Worm (Caenorhabditis elegans): Measurements from ENCODE around the gene F17C8.7.

The F17C8.7 gene

ce11 chrIII:4756983-4757382 lies 21.4 kb downstream of the F17C8.7 start, which contains the start of gene fbxl-2 (continued):
- peak; percentile 92 for TF ChIP-seq ZK185.1 (tag; optimal IDR thresholded peaks at IDR 0.05; ENCODE audit: poor library complexity, severe bottlenecking)
- TF ChIP-seq ztf-6 (GFP tag; IDR thresholded peaks at IDR 0.05), result 0 out of 2 replicates have a peak, but pooled peaks have one; percentile 26
- TF ChIP-seq ztf-26 (tag; optimal IDR thresholded peaks at IDR 0.05), result peak; percentile 78
- peak; percentile 41 for TF ChIP-seq snpc-1.3 (tag; optimal IDR thresholded peaks at IDR 0.05; ENCODE audit: insufficient read depth)
- TF ChIP-seq F57A8.1 (GFP tag; optimal IDR thresholded peaks at IDR 0.05), result no peak
- peak; percentile 82 for TF ChIP-seq atf-7 (tag; optimal IDR thresholded peaks at IDR 0.05)

DNA sequence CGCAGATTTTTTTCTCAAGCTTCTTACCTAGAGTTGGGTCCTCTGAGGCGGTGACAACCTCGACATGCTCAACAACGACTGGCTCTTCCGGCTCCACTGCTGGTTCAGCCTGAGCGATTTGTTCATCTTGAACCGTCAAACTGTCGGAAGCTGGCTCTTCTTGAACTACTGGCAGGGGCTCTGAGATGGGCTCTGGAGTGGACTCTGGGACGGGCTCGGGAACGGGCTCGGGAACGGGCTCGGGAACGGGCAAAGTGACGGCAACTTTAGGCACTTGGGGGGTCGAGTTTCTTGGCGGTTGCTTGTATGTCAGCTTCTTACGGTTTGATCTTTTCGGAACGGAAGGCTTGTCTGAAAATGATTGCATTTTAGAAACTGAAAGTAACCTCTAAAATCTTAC lies 27.3 kb downstream of the F17C8.7 start:
- TF ChIP-seq ceh-27 (GFP tag; optimal IDR thresholded peaks at IDR 0.05) (no peak), egl-44 (GFP tag; IDR thresholded peaks at IDR 0.05) (no peak), F52B5.7 (tag; optimal IDR thresholded peaks at IDR 0.05) (no peak), tbp1 (GFP tag; optimal IDR thresholded peaks at IDR 0.05) (no peak), akir-1 (GFP tag; optimal IDR thresholded peaks at IDR 0.05) (no peak), ztf-22 (GFP tag; optimal IDR thresholded peaks at IDR 0.05) (no peak), F57C9.4 (tag; optimal IDR thresholded peaks at IDR 0.05) (no peak), attf-6 (GFP tag; IDR thresholded peaks at IDR 0.05) (no peak), cebp-2 (GFP tag; IDR thresholded peaks at IDR 0.05) (no peak), unc-130 (GFP tag; optimal IDR thresholded peaks at IDR 0.05) (no peak), lag-1 (GFP tag; IDR thresholded peaks at IDR 0.05) (no peak), zfh-2 (GFP tag; conservative IDR thresholded peaks at IDR 0.05) (peak; percentile 81), egrh-3 (GFP tag; IDR thresholded peaks at IDR 0.05) (peak; percentile 41; the same call in 1 of the 2 replicates)

- TF ChIP-seq tlf-1 (GFP tag; optimal IDR thresholded peaks at IDR 0.05) (no peak), nhr-120 (GFP tag; IDR thresholded peaks at IDR 0.05) (no peak), him-1 (tag; optimal IDR thresholded peaks at IDR 0.05) (no peak), nfyb-1 (GFP tag; IDR thresholded peaks at IDR 0.05) (no peak), lin-35 (GFP tag; optimal IDR thresholded peaks at IDR 0.05) (no peak)
Observed at ce11 chrIII:4763509-4763908, 28.0 kb downstream of the F17C8.7 start, which contains the start of gene B0393.4. Gene B0393.4 (minus strand): TSS chrIII:4763609.

- TF ChIP-seq rcor-1 (GFP tag; IDR thresholded peaks at IDR 0.05), result no peak
- TF ChIP-seq ztf-26 (tag; optimal IDR thresholded peaks at IDR 0.05), result no peak
- no peak for TF ChIP-seq Y67H2A.10 (GFP tag; conservative IDR thresholded peaks at IDR 0.05)
- TF ChIP-seq lin-40 (tag; optimal IDR thresholded peaks at IDR 0.05), result no peak
- no peak for TF ChIP-seq lin-35 (GFP tag; optimal IDR thresholded peaks at IDR 0.05)
- no peak for TF ChIP-seq egl-18 (GFP tag; IDR thresholded peaks at IDR 0.05)
- no peak for TF ChIP-seq K12H6.12 (tag; optimal IDR thresholded peaks at IDR 0.05)
- no peak for TF ChIP-seq ceh-91 (GFP tag; IDR thresholded peaks at IDR 0.05)
- TF ChIP-seq F55B11.4 (tag; optimal IDR thresholded peaks at IDR 0.05; ENCODE audit: borderline replicate concordance, insufficient read depth), result no peak
- TF ChIP-seq F52B5.7 (tag; optimal IDR thresholded peaks at IDR 0.05), result no peak
Observed at ce11 chrIII:4765474-4765873, 29.9 kb downstream of the F17C8.7 start, which contains the start of gene B0393.5. Gene B0393.5 (plus strand): TSS chrIII:4765774.

DNA sequence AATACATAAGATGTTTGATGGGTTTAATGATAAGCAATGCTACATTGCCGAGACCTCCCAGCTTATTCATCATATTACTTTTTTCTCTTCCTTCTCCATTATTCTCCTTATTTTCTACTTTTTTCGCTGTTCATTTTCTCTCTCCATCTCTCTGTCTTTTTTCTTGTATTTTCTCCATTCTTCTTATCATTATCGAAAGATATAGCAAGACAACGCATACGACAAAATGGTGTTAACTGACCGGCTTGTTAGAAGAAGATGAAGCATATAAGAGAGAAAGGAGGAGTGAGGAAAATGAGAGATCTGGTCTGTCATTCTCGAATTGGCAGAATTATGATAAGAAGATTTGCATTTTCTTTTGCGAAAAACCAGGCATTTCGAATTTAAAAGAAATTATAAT lies 31.3 kb downstream of the F17C8.7 start:
- TF ChIP-seq atf-7 (tag; optimal IDR thresholded peaks at IDR 0.05), result no peak
